Worm (Caenorhabditis elegans) whole organism, mixed stage, embryonic: ENCODE results near the gene sru-27.

Experiments
- elt-3 ChIP-seq: fragments of 150-350 bp; optimal IDR thresholded peaks from 2 replicates; lab custom pipeline; 2014; ENCODE audit warnings: missing biosample characterization, missing genetic modification characterization
- hlh-1 ChIP-seq: fragments of 150-350 bp; optimal IDR thresholded peaks from 2 replicates; lab custom pipeline; 2014; ENCODE audit warnings: missing biosample characterization, missing genetic modification reagents, missing genetic modification characterization
- lin-13 ChIP-seq: fragments of 150-350 bp; optimal IDR thresholded peaks from 2 replicates; lab custom pipeline; 2014; ENCODE audit warnings: missing biosample characterization, missing genetic modification characterization
- lsy-2 ChIP-seq: fragments of 150-350 bp; optimal IDR thresholded peaks from 2 replicates; lab custom pipeline; 2014; ENCODE audit warnings: missing biosample characterization, missing genetic modification characterization
- nhr-28 ChIP-seq: fragments of 150-350 bp; optimal IDR thresholded peaks from 2 replicates; lab custom pipeline; 2014; ENCODE audit warnings: missing biosample characterization, missing genetic modification characterization
- unc-62 ChIP-seq: fragments of 150-350 bp; optimal IDR thresholded peaks from 2 replicates; lab custom pipeline; 2014; ENCODE audit warnings: missing biosample characterization, missing genetic modification reagents, missing genetic modification characterization
- ztf-11 ChIP-seq: fragments of 150-350 bp; optimal IDR thresholded peaks from 2 replicates; lab custom pipeline; 2014; ENCODE audit warnings: missing biosample characterization, missing genetic modification characterization

DNA sequence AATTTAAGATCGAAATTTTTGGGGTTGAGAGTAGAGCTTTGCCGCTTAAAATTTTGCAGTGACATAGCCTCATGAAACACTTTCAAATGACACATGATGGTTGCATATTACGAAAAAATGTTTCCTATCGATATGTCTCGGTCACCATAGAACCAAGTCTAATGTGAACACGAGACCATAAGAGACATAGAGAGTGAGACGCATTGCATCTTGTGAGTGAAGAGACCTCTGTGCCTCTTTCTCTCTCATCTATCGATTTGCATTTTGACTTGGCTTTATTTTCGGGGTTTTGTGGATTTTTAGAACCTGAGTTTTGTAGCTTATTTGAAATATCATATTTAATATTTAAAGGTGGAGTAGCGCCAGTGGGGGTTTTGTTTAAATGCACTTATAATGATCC lies 32.3 kb upstream of the sru-27 start:
- TF ChIP-seq hlh-1 (tag; lab: Kevin White, UChicago) (no peak), ztf-11 (tag; lab: Kevin White, UChicago) (no peak), elt-3 (tag; lab: Kevin White, UChicago) (no peak), unc-62 (GFP tag; lab: Kevin White, UChicago) (no peak), lin-13 (no peak), lsy-2 (tag; lab: Kevin White, UChicago) (no peak), nhr-28 (no peak)
